Worm (Caenorhabditis elegans): ENCODE measurements around the gene unc-132.

- TF ChIP-seq tab-1 (GFP tag; IDR thresholded peaks at IDR 0.05) (no peak), T22C8.4 (GFP tag; IDR thresholded peaks at IDR 0.05) (no peak)
Measured at ce11 chrV:3670499-3670898, 16.4 kb upstream of the unc-132 start, which contains the start of gene Y39H10B.3.
